Worm (Caenorhabditis elegans) whole organism, L1 larva: ENCODE measurements around the gene D1086.17.
A peak's percentile ranks its signal among the peaks of the same experiment; 100 is the strongest.

Experiments
- C04F5.9 ChIP-seq: sonication (generic microtip); optimal IDR thresholded peaks from 2 replicates; lab custom pipeline; 2016; ENCODE audit warnings: missing genetic modification characterization, missing compliant biosample characterization
- C16A3.4 ChIP-seq: fragments of 150-350 bp; optimal IDR thresholded peaks from 2 replicates; lab custom pipeline; 2014; ENCODE audit warnings: missing biosample characterization, missing genetic modification characterization
- F16B12.6 ChIP-seq: fragments of 150-350 bp; optimal IDR thresholded peaks from 2 replicates; lab custom pipeline; 2014; ENCODE audit warnings: missing biosample characterization, missing genetic modification characterization
- Y116A8C.19 ChIP-seq: sonication (generic microtip); optimal IDR thresholded peaks from 2 replicates; lab custom pipeline; 2016; ENCODE audit warnings: missing compliant biosample characterization, missing genetic modification characterization, borderline replicate concordance
- aha-1 ChIP-seq: fragments of 150-350 bp; optimal IDR thresholded peaks from 2 replicates; lab custom pipeline; 2014; ENCODE audit warnings: missing biosample characterization, missing genetic modification characterization
- ama-1 ChIP-seq: fragments of 150-350 bp; optimal IDR thresholded peaks from 2 replicates; lab custom pipeline; 2014
- blmp-1 ChIP-seq: fragments of 150-350 bp; optimal IDR thresholded peaks from 2 replicates; lab custom pipeline; 2014; ENCODE audit warnings: missing biosample characterization, missing genetic modification characterization
- ceh-8 ChIP-seq: fragments of 200-800 bp; sonication (Bioruptor generic); optimal IDR thresholded peaks from 2 replicates; lab custom pipeline; 2018; ENCODE audit warnings: mild to moderate bottlenecking, missing genetic modification characterization, moderate library complexity, missing compliant biosample characterization
- ceh-82 ChIP-seq, 3 experiments: fragments of 150-350 bp in 1 of 3; sonication (generic microtip) in 2 of 3; optimal IDR thresholded peaks; 2 replicates each; lab custom pipeline; 2014 to 2017; ENCODE audit warnings: missing biosample characterization in 3 of 3, missing genetic modification characterization in 3 of 3
- ceh-90 ChIP-seq: sonication (generic microtip); optimal IDR thresholded peaks from 2 replicates; lab custom pipeline; 2016; ENCODE audit warnings: missing genetic modification characterization, missing compliant biosample characterization
- ces-1 ChIP-seq: fragments of 150-350 bp; optimal IDR thresholded peaks from 2 replicates; lab custom pipeline; 2014; ENCODE audit warnings: missing biosample characterization, missing genetic modification reagents, missing genetic modification characterization
- egl-13 ChIP-seq: sonication (generic microtip); optimal IDR thresholded peaks from 2 replicates; lab custom pipeline; 2016; ENCODE audit warnings: missing genotype, missing genetic modification reagents, missing genetic modification characterization, missing compliant biosample characterization
- egl-27 ChIP-seq, 2 experiments: fragments of 150-350 bp in 1 of 2; sonication (generic microtip); optimal IDR thresholded peaks; 3 replicates each; lab custom pipeline; 2017 to 2018; ENCODE audit warnings: missing biosample characterization in 2 of 2, missing genetic modification characterization in 2 of 2, missing genetic modification reagents in 2 of 2
- elt-3 ChIP-seq, 6 experiments: fragments of 150-350 bp in 1 of 6; sonication (generic microtip); optimal IDR thresholded peaks; 2 replicates each; lab custom pipeline; 2017 to 2018; ENCODE audit warnings: missing biosample characterization in 6 of 6, missing genetic modification characterization in 6 of 6, inconsistent platforms in 1 of 6
- ets-5 ChIP-seq: fragments of 200-800 bp; sonication (Bioruptor generic); IDR thresholded peaks from 2 replicates; pipeline ENCODE4 v1.3.6; 2022; ENCODE audit warnings: missing genetic modification characterization, missing compliant biosample characterization
- fkh-4 ChIP-seq: sonication (generic microtip); optimal IDR thresholded peaks from 2 replicates; lab custom pipeline; 2016; ENCODE audit warnings: missing compliant biosample characterization, missing genetic modification characterization, borderline replicate concordance
- fkh-8 ChIP-seq: sonication (generic microtip); optimal IDR thresholded peaks from 2 replicates; lab custom pipeline; 2016; ENCODE audit warnings: mild to moderate bottlenecking, missing genetic modification characterization, missing compliant biosample characterization
- fos-1 ChIP-seq: fragments of 150-350 bp; optimal IDR thresholded peaks from 2 replicates; lab custom pipeline; 2014; ENCODE audit warnings: missing biosample characterization, missing genetic modification characterization
- hlh-17 ChIP-seq: fragments of 200-800 bp; sonication (Bioruptor generic); optimal IDR thresholded peaks from 2 replicates; lab custom pipeline; 2018; ENCODE audit warnings: missing genetic modification characterization, mild to moderate bottlenecking, missing compliant biosample characterization, moderate library complexity, borderline replicate concordance
- hlh-4 ChIP-seq: sonication (generic microtip); optimal IDR thresholded peaks from 2 replicates; lab custom pipeline; 2016; ENCODE audit warnings: mild to moderate bottlenecking, missing genetic modification characterization, missing compliant biosample characterization
- irx-1 ChIP-seq: sonication (generic microtip); optimal IDR thresholded peaks from 2 replicates; lab custom pipeline; 2016; ENCODE audit warnings: missing genetic modification characterization, missing compliant biosample characterization
- isw-1 ChIP-seq: fragments of 200-800 bp; sonication (Bioruptor generic); IDR thresholded peaks from 2 replicates; pipeline ENCODE4 v1.3.6; 2022; ENCODE audit warnings: missing genetic modification characterization, missing compliant biosample characterization
- jun-1 ChIP-seq: fragments of 150-350 bp; optimal IDR thresholded peaks from 2 replicates; lab custom pipeline; 2014; ENCODE audit warnings: missing biosample characterization, missing genetic modification reagents, missing genetic modification characterization
- lin-14 ChIP-seq: fragments of 200-800 bp; sonication (Bioruptor generic); optimal IDR thresholded peaks from 2 replicates; lab custom pipeline; 2018; ENCODE audit warnings: mild to moderate bottlenecking, missing genetic modification characterization, moderate library complexity, missing compliant biosample characterization
- lin-15B ChIP-seq: fragments of 150-350 bp; sonication (generic microtip); optimal IDR thresholded peaks from 3 replicates; lab custom pipeline; 2014; ENCODE audit warnings: missing biosample characterization, missing genetic modification characterization
- lin-35 ChIP-seq, 2 experiments: fragments of 150-350 bp; optimal IDR thresholded peaks; 2 replicates each; lab custom pipeline; 2014; ENCODE audit warnings: missing biosample characterization in 2 of 2, missing genetic modification characterization in 2 of 2, missing genetic modification reagents in 2 of 2
- lin-39 ChIP-seq: fragments of 150-350 bp; optimal IDR thresholded peaks from 2 replicates; lab custom pipeline; 2014; ENCODE audit warnings: missing biosample characterization, missing genetic modification reagents, missing genetic modification characterization
- lir-3 ChIP-seq: sonication (generic microtip); optimal IDR thresholded peaks from 2 replicates; lab custom pipeline; 2016; ENCODE audit warnings: mild to moderate bottlenecking, missing genetic modification characterization, moderate library complexity, missing compliant biosample characterization; ENCODE audit not compliant: poor library complexity
- mab-9 ChIP-seq: fragments of 200-800 bp; sonication (Bioruptor generic); IDR thresholded peaks from 2 replicates; pipeline ENCODE4 v1.3.6; 2022; ENCODE audit warnings: missing genetic modification reagents, missing genetic modification characterization, missing compliant biosample characterization
- mef-2 ChIP-seq: fragments of 150-350 bp; optimal IDR thresholded peaks from 2 replicates; lab custom pipeline; 2014; ENCODE audit warnings: missing biosample characterization, missing genetic modification characterization
- nhr-11 ChIP-seq: fragments of 150-350 bp; optimal IDR thresholded peaks from 2 replicates; lab custom pipeline; 2014; ENCODE audit warnings: missing biosample characterization, missing genetic modification characterization
- nhr-12 ChIP-seq: sonication (generic microtip); optimal IDR thresholded peaks from 2 replicates; lab custom pipeline; 2017; ENCODE audit warnings: missing biosample characterization, missing genetic modification characterization
- nhr-19 ChIP-seq: fragments of 200-800 bp; sonication (Bioruptor generic); conservative IDR thresholded peaks from 2 replicates; pipeline ENCODE4 v1.3.6; 2022; ENCODE audit warnings: missing genetic modification characterization, missing compliant biosample characterization
- nhr-20 ChIP-seq: sonication (generic microtip); optimal IDR thresholded peaks from 2 replicates; lab custom pipeline; 2016; ENCODE audit warnings: mild to moderate bottlenecking, missing genetic modification characterization, missing compliant biosample characterization
- nhr-77 ChIP-seq: fragments of 150-350 bp; optimal IDR thresholded peaks from 2 replicates; lab custom pipeline; 2014; ENCODE audit warnings: missing biosample characterization, missing genetic modification characterization
- nhr-84 ChIP-seq: sonication (generic microtip); optimal IDR thresholded peaks from 2 replicates; lab custom pipeline; 2017; ENCODE audit warnings: missing biosample characterization, missing genetic modification characterization
- nhr-90 ChIP-seq: sonication (generic microtip); optimal IDR thresholded peaks from 2 replicates; lab custom pipeline; 2016; ENCODE audit warnings: mild to moderate bottlenecking, missing genetic modification characterization, missing compliant biosample characterization; ENCODE audit not compliant: poor library complexity
- rnt-1 ChIP-seq: sonication (generic microtip); optimal IDR thresholded peaks from 2 replicates; lab custom pipeline; 2016; ENCODE audit warnings: mild to moderate bottlenecking, missing genetic modification characterization, moderate library complexity, missing compliant biosample characterization
- snpc-4 ChIP-seq: fragments of 150-350 bp; optimal IDR thresholded peaks from 2 replicates; lab custom pipeline; 2014; ENCODE audit warnings: missing biosample characterization, missing genetic modification characterization
- sox-4 ChIP-seq: sonication (generic microtip); optimal IDR thresholded peaks from 2 replicates; lab custom pipeline; 2016; ENCODE audit warnings: missing genetic modification characterization, missing compliant biosample characterization
- sup-37 ChIP-seq: fragments of 200-800 bp; sonication (Bioruptor generic); optimal IDR thresholded peaks from 2 replicates; lab custom pipeline; 2018; ENCODE audit warnings: mild to moderate bottlenecking, missing genetic modification characterization, missing compliant biosample characterization
- swsn-7 ChIP-seq: sonication (generic microtip); optimal IDR thresholded peaks from 2 replicates; lab custom pipeline; 2016; ENCODE audit warnings: missing genetic modification characterization, missing compliant biosample characterization
- tbx-2 ChIP-seq: sonication (generic microtip); optimal IDR thresholded peaks from 2 replicates; lab custom pipeline; 2016; ENCODE audit warnings: missing genetic modification characterization, missing compliant biosample characterization
- tlp-1 ChIP-seq: fragments of 150-350 bp; optimal IDR thresholded peaks from 2 replicates; lab custom pipeline; 2014; ENCODE audit warnings: missing biosample characterization, missing genetic modification characterization
- unc-130 ChIP-seq: fragments of 150-350 bp; optimal IDR thresholded peaks from 2 replicates; lab custom pipeline; 2017; ENCODE audit warnings: missing biosample characterization, missing genetic modification characterization, inconsistent platforms
- unc-62 ChIP-seq: fragments of 150-350 bp; optimal IDR thresholded peaks from 2 replicates; lab custom pipeline; 2014; ENCODE audit warnings: missing biosample characterization, missing genetic modification reagents, missing genetic modification characterization
- xbp-1 ChIP-seq: sonication (generic microtip); optimal IDR thresholded peaks from 2 replicates; lab custom pipeline; 2016; ENCODE audit warnings: missing genetic modification characterization, missing compliant biosample characterization
- zag-1 ChIP-seq: fragments of 150-350 bp; optimal IDR thresholded peaks from 2 replicates; lab custom pipeline; 2014; ENCODE audit warnings: missing biosample characterization, missing genetic modification characterization
- zip-4 ChIP-seq: fragments of 200-800 bp; sonication (Bioruptor generic); optimal IDR thresholded peaks from 2 replicates; lab custom pipeline; 2018; ENCODE audit warnings: mild to moderate bottlenecking, missing genetic modification characterization, moderate library complexity, missing compliant biosample characterization
- ztf-4 ChIP-seq: fragments of 150-350 bp; optimal IDR thresholded peaks from 2 replicates; lab custom pipeline; 2014; ENCODE audit warnings: missing biosample characterization, missing genetic modification characterization

D1086.17 gene

DNA sequence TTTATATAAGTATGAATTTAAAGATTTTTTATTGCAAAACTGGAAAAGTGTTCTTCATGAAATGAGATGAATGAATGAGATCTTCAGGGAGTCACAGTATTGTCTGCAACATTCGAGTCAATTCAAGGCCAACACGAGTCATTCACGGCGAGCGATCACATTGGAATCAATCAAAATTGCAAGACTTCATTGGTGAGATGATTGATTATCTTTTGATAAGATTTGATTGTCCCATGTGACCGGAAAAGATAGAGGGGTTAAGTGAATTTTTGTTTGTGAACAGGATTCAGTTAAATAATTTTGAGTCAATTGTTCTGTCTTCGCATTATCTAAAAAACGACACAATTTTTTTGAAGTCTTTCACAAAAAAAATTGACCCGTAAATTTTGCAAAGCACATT is 27.3 kb downstream of the D1086.17 start (continued):
- TF ChIP-seq egl-27 (tag; optimal IDR thresholded peaks at IDR 0.05; lab: Kevin White, UChicago) (no peak), lin-35 (GFP tag; optimal IDR thresholded peaks at IDR 0.05; lab: Kevin White, UChicago) (no peak), hlh-17 (GFP tag; lab: Kevin White, UChicago) (no peak), xbp-1 (tag; lab: Kevin White, UChicago) (no peak), mef-2 (tag; lab: Kevin White, UChicago) (no peak), lin-39 (tag; lab: Kevin White, UChicago) (no peak), hlh-4 (tag; lab: Kevin White, UChicago) (no peak), tbx-2 (tag; lab: Kevin White, UChicago) (peak; percentile 56), C16A3.4 (no peak), sup-37 (no peak), egl-13 (tag; lab: Kevin White, UChicago) (no peak), sox-4 (no peak), blmp-1 (tag; lab: Kevin White, UChicago) (peak; percentile 65), fos-1 (tag; lab: Kevin White, UChicago) (no peak), nhr-20 (tag; lab: Kevin White, UChicago) (peak; percentile 77), swsn-7 (no peak), lin-15B (tag; lab: Kevin White, UChicago) (no peak), lin-14 (GFP tag; lab: Kevin White, UChicago) (peak; percentile 84), ets-5 (GFP tag; lab: Robert Waterston, UW) (no peak), ztf-4 (no peak), isw-1 (GFP tag; lab: Robert Waterston, UW) (no peak), fkh-8 (tag; lab: Kevin White, UChicago) (no peak), unc-130 (tag; lab: Kevin White, UChicago) (no peak), zip-4 (no peak), nhr-84 (tag; lab: Kevin White, UChicago) (no peak), ceh-90 (tag; lab: Kevin White, UChicago) (no peak), ceh-82 (tag; optimal IDR thresholded peaks at IDR 0.05; lab: Kevin White, UChicago) (no peak), F16B12.6 (tag; lab: Kevin White, UChicago) (no peak), fkh-4 (no peak), nhr-11 (no peak), irx-1 (no peak)

DNA sequence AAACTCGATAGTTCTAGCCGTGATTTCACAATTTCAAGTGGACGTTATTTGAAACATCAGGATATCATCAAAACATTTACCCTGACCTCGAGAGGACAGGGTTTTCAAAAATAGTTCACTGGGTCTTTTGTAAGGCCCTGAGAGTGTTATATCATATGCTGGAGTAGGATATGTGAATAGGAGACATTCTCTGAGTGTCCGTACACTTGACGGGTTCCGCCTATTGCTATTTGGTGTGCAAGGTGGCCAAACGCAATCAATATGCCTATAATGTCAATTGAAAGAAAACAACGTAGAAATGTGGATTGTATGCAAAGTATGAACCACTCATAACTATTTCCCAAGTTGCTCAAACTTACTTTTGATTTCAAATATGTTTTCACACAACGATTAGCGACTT is 29.7 kb downstream of the D1086.17 start:
- TF ChIP-seq snpc-4 (tag; lab: Kevin White, UChicago) = peak; percentile 26
- no peak for TF ChIP-seq zag-1 (tag; lab: Kevin White, UChicago)
- TF ChIP-seq rnt-1 (tag; lab: Kevin White, UChicago) = peak; percentile 11
- no peak for TF ChIP-seq C04F5.9 (tag; lab: Kevin White, UChicago)
- TF ChIP-seq, all 84 proteins: peak for 2

DNA sequence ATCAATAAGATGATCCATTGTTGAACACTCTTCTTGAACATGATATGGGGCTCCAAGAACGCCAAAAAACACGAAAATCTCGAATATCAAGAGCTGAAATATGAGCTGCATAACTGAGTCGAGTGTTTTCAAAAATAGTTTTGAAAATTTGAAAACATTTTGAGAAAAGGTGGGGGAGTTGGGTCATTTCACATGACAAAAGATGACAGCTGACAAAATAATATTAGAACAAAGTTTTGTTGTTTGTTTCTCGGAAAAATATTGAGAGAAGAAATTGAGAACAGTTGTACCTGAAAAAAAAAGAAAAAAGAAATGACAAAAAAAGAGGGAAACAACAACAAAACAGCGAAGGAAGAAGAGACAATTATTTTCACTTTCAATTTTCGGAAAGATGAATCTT is 30.9 kb downstream of the D1086.17 start, which contains the start of the genes D1086.2 and D1086.1:
Gene D1086.2 (minus strand): TSS at position 150 of the 400 bp plus-strand sequence.
Gene D1086.1 (plus strand): TSS at position 340 of the 400 bp plus-strand sequence.
- no peak for TF ChIP-seq ces-1 (GFP tag; lab: Kevin White, UChicago)
- no peak for TF ChIP-seq fkh-4
- no peak for TF ChIP-seq lin-15B (tag; lab: Kevin White, UChicago)
- no peak for TF ChIP-seq ets-5 (GFP tag; lab: Robert Waterston, UW)
- TF ChIP-seq nhr-19 (GFP tag; lab: Robert Waterston, UW) = peak; percentile 35
- no peak for TF ChIP-seq aha-1 (tag; lab: Kevin White, UChicago)
- TF ChIP-seq nhr-12 (tag; lab: Kevin White, UChicago) = no peak
- TF ChIP-seq nhr-90 (tag; lab: Kevin White, UChicago) = no peak
- TF ChIP-seq hlh-4 (tag; lab: Kevin White, UChicago) = no peak
- no peak for TF ChIP-seq tlp-1 (tag; lab: Kevin White, UChicago)
- no peak for TF ChIP-seq sup-37
- no peak for TF ChIP-seq F16B12.6 (tag; lab: Kevin White, UChicago)
- TF ChIP-seq mab-9 (GFP tag; lab: Robert Waterston, UW) = no peak
- no peak for TF ChIP-seq jun-1 (tag; lab: Kevin White, UChicago)
- no peak for TF ChIP-seq lir-3 (tag; lab: Kevin White, UChicago)
- no peak for TF ChIP-seq Y116A8C.19 (tag; lab: Kevin White, UChicago)
- no peak for TF ChIP-seq snpc-4 (tag; lab: Kevin White, UChicago)
- TF ChIP-seq unc-62 (GFP tag; lab: Kevin White, UChicago) = no peak
- TF ChIP-seq nhr-77 (tag; lab: Kevin White, UChicago) = no peak
- TF ChIP-seq egl-27 (tag; optimal IDR thresholded peaks at IDR 0.05; lab: Kevin White, UChicago) = no peak
- TF ChIP-seq irx-1 = no peak
- TF ChIP-seq ceh-8 (GFP tag; lab: Kevin White, UChicago) = no peak
- TF ChIP-seq ceh-90 (tag; lab: Kevin White, UChicago) = no peak
- TF ChIP-seq zip-4 = no peak
- no peak for TF ChIP-seq ceh-82 (tag; optimal IDR thresholded peaks at IDR 0.05; lab: Kevin White, UChicago)
- no peak for TF ChIP-seq ama-1 (lab: Kevin White, UChicago)
- no peak for TF ChIP-seq elt-3 (tag; optimal IDR thresholded peaks at IDR 0.05; lab: Kevin White, UChicago)
